Worm (Caenorhabditis elegans) whole organism, late embryonic: ENCODE data around the gene C25H3.3.

Experiments used
- K02D7.2 ChIP-seq: sonication (generic microtip); optimal IDR thresholded peaks from 2 replicates; lab custom pipeline; 2017; ENCODE audit warnings: mild to moderate bottlenecking, missing genetic modification characterization, missing compliant biosample characterization
- ama-1 ChIP-seq: fragments of 150-350 bp; optimal IDR thresholded peaks from 2 replicates; lab custom pipeline; 2014
- pax-1 ChIP-seq: fragments of 150-350 bp; optimal IDR thresholded peaks from 2 replicates; lab custom pipeline; 2014; ENCODE audit warnings: missing biosample characterization, missing genetic modification characterization
- pha-4 ChIP-seq: fragments of 150-350 bp; optimal IDR thresholded peaks from 2 replicates; lab custom pipeline; 2018; ENCODE audit warnings: missing biosample characterization, missing genetic modification reagents, missing genetic modification characterization

DNA sequence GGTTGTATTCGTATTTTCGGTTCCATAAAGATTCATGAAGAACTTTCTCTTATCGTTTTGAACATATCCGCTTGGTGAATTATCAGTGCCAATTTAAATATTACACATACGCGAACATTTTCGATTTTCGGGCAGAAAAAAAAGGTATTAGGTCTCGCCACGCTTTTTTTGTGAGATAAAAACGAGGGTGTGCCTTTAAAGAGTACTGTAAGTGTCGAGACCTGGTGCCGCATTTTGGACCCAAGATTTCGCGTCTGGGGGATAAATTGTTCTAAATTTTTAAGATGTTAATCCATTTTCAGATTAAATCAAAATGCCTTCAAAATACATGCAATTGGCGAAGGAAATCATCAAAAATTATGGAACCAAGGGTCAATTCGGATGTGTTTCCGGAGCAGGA, at the start of gene C25H3.3:
- TF ChIP-seq ama-1 (lab: Kevin White, UChicago) (no peak), pha-4 (tag; lab: Kevin White, UChicago) (no peak), K02D7.2 (tag; lab: Kevin White, UChicago) (no peak), pax-1 (tag; lab: Kevin White, UChicago) (no peak)
